Worm (Caenorhabditis elegans): ENCODE results near the gene ZC239.20.

- TF ChIP-seq rbr-2 (tag; optimal IDR thresholded peaks at IDR 0.05) (no peak), unc-62 (GFP tag; optimal IDR thresholded peaks at IDR 0.05 in 1 of 2) (peak in 1 of 2 experiments; percentile 84), unc-62 (tag; optimal IDR thresholded peaks at IDR 0.05) (no peak), zag-1 (tag; optimal IDR thresholded peaks at IDR 0.05) (no peak), dmd-8 (GFP tag; IDR thresholded peaks at IDR 0.05) (no peak), T20F7.1 (GFP tag; optimal IDR thresholded peaks at IDR 0.05) (no peak), zip-2 (tag; optimal IDR thresholded peaks at IDR 0.05) (no peak), dmd-6 (GFP tag; IDR thresholded peaks at IDR 0.05) (no peak), ctbp-1 (GFP tag; IDR thresholded peaks at IDR 0.05) (no peak), mdt-29 (GFP tag; IDR thresholded peaks at IDR 0.05) (no peak), pqm-1 (tag; optimal IDR thresholded peaks at IDR 0.05) (no peak), dve-1 (tag; optimal IDR thresholded peaks at IDR 0.05; ENCODE audit: insufficient read depth) (no peak), nhr-10 (tag; optimal IDR thresholded peaks at IDR 0.05) (no peak), mep-1 (tag; optimal IDR thresholded peaks at IDR 0.05) (no peak)
Measured at ce11 chrII:3198998-3199397, 7.3 kb downstream of the ZC239.20 start, which contains the start of gene sri-51.
